Worm (Caenorhabditis elegans) whole organism, L4 larva: ENCODE data around the gene srt-19.

Source experiments
- Y105C5A.15 ChIP-seq: fragments of 200-800 bp; sonication (Bioruptor generic); IDR thresholded peaks from 2 replicates; pipeline ENCODE4 v1.3.6; 2022; ENCODE audit warnings: missing genetic modification characterization, missing compliant biosample characterization
- Y5F2A.4 ChIP-seq: fragments of 200-800 bp; sonication (Bioruptor generic); optimal IDR thresholded peaks from 2 replicates; lab custom pipeline; 2018; ENCODE audit warnings: mild to moderate bottlenecking, missing genetic modification characterization, missing compliant biosample characterization
- aha-1 ChIP-seq: fragments of 150-350 bp; peaks from one replicate; lab custom pipeline; 2014; ENCODE audit warnings: missing biosample characterization, missing genetic modification characterization
- ama-1 ChIP-seq: fragments of 150-350 bp; optimal IDR thresholded peaks from 2 replicates; lab custom pipeline; 2014; ENCODE audit warnings: inconsistent platforms, mixed read lengths
- arid-1 ChIP-seq: fragments of 200-800 bp; sonication (Bioruptor generic); conservative IDR thresholded peaks from 2 replicates; pipeline ENCODE4 v1.3.6; 2022; ENCODE audit warnings: missing genetic modification reagents, missing genetic modification characterization, missing compliant biosample characterization
- attf-4 ChIP-seq: sonication (generic microtip); optimal IDR thresholded peaks from 3 replicates; lab custom pipeline; 2017; ENCODE audit warnings: missing biosample characterization, missing genetic modification characterization
- ceh-44 ChIP-seq: fragments of 200-800 bp; sonication (Bioruptor generic); IDR thresholded peaks from 2 replicates; pipeline ENCODE4 v1.3.6; 2022; ENCODE audit warnings: missing genetic modification reagents, missing genetic modification characterization, missing compliant biosample characterization
- daf-12 ChIP-seq: fragments of 150-350 bp; optimal IDR thresholded peaks from 2 replicates; lab custom pipeline; 2014; ENCODE audit warnings: missing biosample characterization, missing genetic modification reagents, missing genetic modification characterization
- dpl-1 ChIP-seq: fragments of 150-350 bp; optimal IDR thresholded peaks from 2 replicates; lab custom pipeline; 2014; ENCODE audit warnings: missing biosample characterization, missing genetic modification reagents, missing genetic modification characterization
- duxl-1 ChIP-seq: sonication (generic microtip); optimal IDR thresholded peaks from 2 replicates; lab custom pipeline; 2016; ENCODE audit warnings: mild to moderate bottlenecking, missing genetic modification characterization, moderate library complexity, missing compliant biosample characterization; ENCODE audit not compliant: poor library complexity
- egl-27 ChIP-seq: sonication (generic microtip); optimal IDR thresholded peaks from 3 replicates; lab custom pipeline; 2017; ENCODE audit warnings: missing biosample characterization, missing genetic modification reagents, missing genetic modification characterization
- egl-43 ChIP-seq: fragments of 200-800 bp; sonication (Bioruptor generic); IDR thresholded peaks from 2 replicates; pipeline ENCODE4 v1.3.6; 2022; ENCODE audit warnings: missing genetic modification reagents, missing genetic modification characterization, missing compliant biosample characterization
- fos-1 ChIP-seq: fragments of 150-350 bp; optimal IDR thresholded peaks from 2 replicates; lab custom pipeline; 2014; ENCODE audit warnings: missing biosample characterization, missing genetic modification characterization
- gei-8 ChIP-seq: fragments of 200-800 bp; sonication (Bioruptor generic); optimal IDR thresholded peaks from 2 replicates; lab custom pipeline; 2018; ENCODE audit warnings: mild to moderate bottlenecking, missing genetic modification characterization, missing compliant biosample characterization
- lim-7 ChIP-seq: fragments of 200-800 bp; sonication (Bioruptor generic); IDR thresholded peaks from 2 replicates; pipeline ENCODE4 v1.3.6; 2022; ENCODE audit warnings: missing genetic modification characterization, missing compliant biosample characterization
- lin-13 ChIP-seq: fragments of 150-350 bp; optimal IDR thresholded peaks from 2 replicates; lab custom pipeline; 2014; ENCODE audit warnings: missing biosample characterization, missing genetic modification reagents, missing genetic modification characterization
- lin-39 ChIP-seq: fragments of 150-350 bp; optimal IDR thresholded peaks from 2 replicates; lab custom pipeline; 2014; ENCODE audit warnings: missing biosample characterization, missing genetic modification reagents, missing genetic modification characterization
- madf-9 ChIP-seq: fragments of 200-800 bp; sonication (Bioruptor generic); conservative IDR thresholded peaks from 2 replicates; pipeline ENCODE4 v1.3.6; 2022; ENCODE audit warnings: missing genetic modification reagents, missing genetic modification characterization, missing compliant biosample characterization
- mdl-1 ChIP-seq, 2 experiments: fragments of 150-350 bp in 1 of 2; sonication (generic microtip) in 1 of 2; optimal IDR thresholded peaks; 2 replicates each; lab custom pipeline; 2014 to 2017; ENCODE audit warnings: missing biosample characterization in 2 of 2, missing genetic modification characterization in 2 of 2
- mdt-29 ChIP-seq: fragments of 200-800 bp; sonication (Bioruptor generic); IDR thresholded peaks from 2 replicates; pipeline ENCODE4 v1.3.6; 2022; ENCODE audit warnings: missing genetic modification reagents, missing genetic modification characterization, missing compliant biosample characterization
- mep-1 ChIP-seq: fragments of 150-350 bp; sonication (generic microtip); optimal IDR thresholded peaks from 3 replicates; lab custom pipeline; 2014; ENCODE audit warnings: missing biosample characterization, missing genetic modification characterization
- mes-2 ChIP-seq: sonication (generic microtip); optimal IDR thresholded peaks from 2 replicates; lab custom pipeline; 2016; ENCODE audit warnings: missing genotype, mild to moderate bottlenecking, missing genetic modification characterization, missing compliant biosample characterization; ENCODE audit not compliant: poor library complexity, severe bottlenecking
- nhr-11 ChIP-seq: fragments of 150-350 bp; optimal IDR thresholded peaks from 2 replicates; lab custom pipeline; 2014; ENCODE audit warnings: missing biosample characterization, missing genetic modification characterization
- nhr-28 ChIP-seq: fragments of 150-350 bp; optimal IDR thresholded peaks from 2 replicates; lab custom pipeline; 2014; ENCODE audit warnings: missing biosample characterization, missing genetic modification characterization
- nhr-42 ChIP-seq: fragments of 200-800 bp; sonication (Bioruptor generic); IDR thresholded peaks from 2 replicates; pipeline ENCODE4 v1.3.6; 2022; ENCODE audit warnings: missing genetic modification characterization, missing compliant biosample characterization
- nhr-48 ChIP-seq: sonication (generic microtip); optimal IDR thresholded peaks from 2 replicates; lab custom pipeline; 2016; ENCODE audit warnings: mild to moderate bottlenecking, missing genetic modification characterization, missing compliant biosample characterization
- pqm-1 ChIP-seq: sonication (generic microtip); optimal IDR thresholded peaks from 2 replicates; lab custom pipeline; 2017; ENCODE audit warnings: missing biosample characterization, missing genetic modification characterization
- saeg-2 ChIP-seq: fragments of 200-800 bp; sonication (Bioruptor generic); IDR thresholded peaks from 2 replicates; pipeline ENCODE4 v1.3.6; 2022; ENCODE audit warnings: missing genetic modification reagents, missing genetic modification characterization, missing compliant biosample characterization
- sdz-12 ChIP-seq: fragments of 200-800 bp; sonication (Bioruptor generic); optimal IDR thresholded peaks from 2 replicates; lab custom pipeline; 2018; ENCODE audit warnings: mild to moderate bottlenecking, missing genetic modification characterization, missing compliant biosample characterization
- spr-3 ChIP-seq: fragments of 200-800 bp; sonication (Bioruptor generic); optimal IDR thresholded peaks from 2 replicates; lab custom pipeline; 2018; ENCODE audit warnings: mild to moderate bottlenecking, missing genetic modification characterization, missing compliant biosample characterization
- unc-130 ChIP-seq: sonication (generic microtip); optimal IDR thresholded peaks from 2 replicates; lab custom pipeline; 2016; ENCODE audit warnings: missing genetic modification reagents, missing genetic modification characterization, missing compliant biosample characterization
- vab-7 ChIP-seq: fragments of 200-800 bp; sonication (Bioruptor generic); IDR thresholded peaks from 2 replicates; pipeline ENCODE4 v1.3.6; 2022; ENCODE audit warnings: missing genetic modification reagents, missing genetic modification characterization, missing compliant biosample characterization
- zfp-2 ChIP-seq: sonication (generic microtip); optimal IDR thresholded peaks from 2 replicates; lab custom pipeline; 2016; ENCODE audit warnings: mild to moderate bottlenecking, missing genetic modification characterization, missing compliant biosample characterization
- zip-2 ChIP-seq: fragments of 150-350 bp; optimal IDR thresholded peaks from 2 replicates; lab custom pipeline; 2014; ENCODE audit warnings: missing biosample characterization, missing genetic modification characterization
- ztf-11 ChIP-seq: fragments of 150-350 bp; optimal IDR thresholded peaks from 2 replicates; lab custom pipeline; 2014; ENCODE audit warnings: missing biosample characterization, missing genetic modification characterization

srt-19 gene

DNA sequence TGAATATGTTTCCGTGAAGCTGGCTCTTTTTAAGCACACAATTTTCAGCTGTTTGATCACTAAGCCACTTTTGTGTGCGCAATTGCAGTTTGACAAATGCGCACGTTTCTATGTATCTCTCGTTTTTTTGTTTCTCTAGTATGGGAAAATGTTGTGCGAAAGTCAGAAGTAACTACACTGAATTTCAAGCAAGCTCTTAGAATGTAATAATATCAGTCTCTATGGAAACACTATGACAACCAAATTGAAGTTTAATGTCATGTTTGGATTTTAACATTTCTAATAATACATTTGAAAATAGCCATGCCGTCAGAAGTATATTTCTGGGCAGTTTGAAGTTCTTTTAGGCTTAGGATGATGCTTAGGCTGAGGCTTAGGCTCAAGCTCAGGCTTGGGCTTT is 35.0 kb downstream of the srt-19 start, which contains the start of gene ZC132.9 (continued):
- TF ChIP-seq pqm-1 (tag; lab: Kevin White, UChicago) (no peak), nhr-48 (tag; lab: Kevin White, UChicago) (no peak), ztf-11 (tag; lab: Kevin White, UChicago) (no peak)

DNA sequence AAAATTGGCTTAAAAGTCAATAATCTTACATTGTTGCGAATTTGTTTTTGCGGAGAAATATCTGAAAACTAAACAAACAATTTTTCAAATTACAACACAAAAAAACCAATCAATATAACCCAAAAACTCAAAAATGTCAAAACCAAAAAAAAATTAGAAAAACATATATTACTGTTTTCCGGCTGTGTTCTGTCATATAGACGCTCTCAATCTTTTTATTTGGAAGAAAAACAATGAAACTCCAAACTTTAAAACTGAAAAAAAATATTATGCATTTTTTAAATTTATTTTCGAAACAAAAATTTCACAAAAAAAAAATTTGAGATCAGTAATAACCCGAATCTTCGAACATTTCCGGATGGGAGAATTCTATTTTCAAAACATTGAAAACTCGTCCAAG is 37.9 kb downstream of the srt-19 start, which contains the start of gene R02D1.2:
Gene R02D1.2 (minus strand): TSS at position 101 of the 400 bp plus-strand sequence.
- TF ChIP-seq daf-12 = no peak
- no peak for TF ChIP-seq madf-9
- TF ChIP-seq duxl-1 = no peak
- no peak for TF ChIP-seq Y5F2A.4 (GFP tag; lab: Kevin White, UChicago)
- no peak for TF ChIP-seq Y105C5A.15 (GFP tag; lab: Robert Waterston, UW)
- no peak for TF ChIP-seq arid-1

- no peak for TF ChIP-seq lin-39 (tag; lab: Kevin White, UChicago)
- peak; percentile 62 for TF ChIP-seq aha-1 (tag; lab: Kevin White, UChicago)
- no peak for TF ChIP-seq mdt-29
These were observed 40.6 kb downstream of the srt-19 start, which contains the start of gene nhr-125 for ce11 chrV:4325415-4325814. Gene nhr-125, minus strand, starts transcription at chrV:4325515.

ce11 chrV:4326841-4327240 is 42.0 kb downstream of the srt-19 start, which contains the start of gene D2063.1:
Gene D2063.1, plus strand, starts transcription at chrV:4327121.
- TF ChIP-seq nhr-11 (tag; lab: Kevin White, UChicago) (peak; percentile 89), nhr-28 (peak; percentile 23), dpl-1 (GFP tag; lab: Kevin White, UChicago) (no peak), egl-43 (GFP tag; lab: Robert Waterston, UW) (no peak)

DNA sequence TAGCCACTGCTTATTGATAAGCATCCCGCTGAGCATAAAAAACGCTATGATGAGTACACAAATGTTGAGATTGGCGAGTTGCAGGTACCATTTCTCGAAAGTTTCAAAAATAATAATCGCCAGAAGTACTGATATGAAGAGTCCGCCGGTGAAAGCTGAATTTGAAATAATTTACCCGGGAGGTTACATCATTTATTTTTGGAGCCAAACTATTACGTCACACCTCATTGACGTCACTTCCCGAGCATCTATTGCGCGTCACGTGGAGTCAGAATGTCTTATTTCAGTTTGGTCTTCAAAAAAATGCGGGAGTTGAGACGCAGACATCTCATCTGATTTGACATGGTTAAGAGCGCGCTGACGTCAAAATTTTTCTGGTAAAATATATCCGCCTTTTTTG is 46.0 kb downstream of the srt-19 start:
- no peak for TF ChIP-seq mes-2 (tag; lab: Kevin White, UChicago)
- TF ChIP-seq duxl-1 = no peak
- no peak for TF ChIP-seq vab-7 (GFP tag; lab: Robert Waterston, UW)
- TF ChIP-seq ceh-44 (GFP tag; lab: Robert Waterston, UW) = no peak
- no peak for TF ChIP-seq gei-8
- TF ChIP-seq saeg-2 = no peak
- no peak for TF ChIP-seq mep-1 (tag; lab: Kevin White, UChicago)
- no peak for TF ChIP-seq zip-2 (tag; lab: Kevin White, UChicago)
- TF ChIP-seq fos-1 (tag; lab: Kevin White, UChicago) = no peak
- TF ChIP-seq lim-7 (GFP tag; lab: Robert Waterston, UW) = no peak
- TF ChIP-seq ama-1 = no peak
- no peak for TF ChIP-seq sdz-12 (GFP tag; lab: Kevin White, UChicago)
- TF ChIP-seq egl-27 (tag; lab: Kevin White, UChicago) = no peak
- TF ChIP-seq attf-4 (tag; lab: Kevin White, UChicago) = no peak
- no peak for TF ChIP-seq madf-9
- no peak for TF ChIP-seq pqm-1 (tag; lab: Kevin White, UChicago)
- TF ChIP-seq zfp-2 (tag; lab: Kevin White, UChicago) = no peak
- no peak for TF ChIP-seq spr-3 (GFP tag; lab: Kevin White, UChicago)
- TF ChIP-seq unc-130 (GFP tag; lab: Kevin White, UChicago) = no peak
- no peak for TF ChIP-seq nhr-48 (tag; lab: Kevin White, UChicago)

DNA sequence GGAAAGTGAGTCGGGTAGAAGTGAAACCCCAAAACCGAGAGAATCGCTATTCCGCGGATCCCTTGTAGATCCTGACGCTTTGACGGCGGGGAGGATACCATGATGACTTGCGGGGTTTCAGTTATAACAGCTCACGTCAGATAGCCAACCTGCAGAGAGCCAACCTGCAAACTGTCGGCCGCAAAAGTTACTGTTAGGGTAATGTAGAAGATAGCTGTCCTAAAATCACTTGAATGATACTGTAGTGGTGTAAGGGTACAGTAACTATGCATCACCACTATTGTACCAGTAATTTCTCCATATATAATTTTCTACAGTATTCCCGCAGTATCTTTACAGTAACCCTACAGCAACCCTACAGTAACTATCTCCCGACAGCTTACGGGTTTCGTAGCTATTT is 47.6 kb downstream of the srt-19 start, which contains the start of gene oac-12:
Gene oac-12 (minus strand): TSS at position 101 of the 400 bp plus-strand sequence.
- TF ChIP-seq nhr-42 = no peak
- TF ChIP-seq mdl-1 (tag; optimal IDR thresholded peaks at IDR 0.05; lab: Kevin White, UChicago) = no peak
- TF ChIP-seq mdt-29 = no peak
- no peak for TF ChIP-seq ztf-11 (tag; lab: Kevin White, UChicago)
- TF ChIP-seq lin-13 = no peak
